Fruit fly (Drosophila melanogaster) ovary, adult (tissue): ENCODE data around the gene CG14042.

Experiments used
- CG17801 ChIP-seq: fragments of 200-800 bp; optimal IDR thresholded peaks from 2 replicates; lab custom pipeline; 2019; ENCODE audit warnings: missing biosample characterization, mild to moderate bottlenecking, missing genetic modification characterization, moderate library complexity; ENCODE audit not compliant: partially characterized antibody

The CG14042 gene

dm6 chr2L:5058094-5058493 is 20.6 kb downstream of the CG14042 start, which contains the start of gene Nepl3:
Gene Nepl3, minus strand, starts transcription at chr2L:5058248.
- no peak for TF ChIP-seq CG17801 (GFP tag; lab: Kevin White, UChicago)

- TF ChIP-seq CG17801 (GFP tag; lab: Kevin White, UChicago) = peak; percentile 61
Observed at dm6 chr2L:5059645-5060254, 22.2 kb downstream of the CG14042 start, which contains the start of gene Rpn11. Gene Rpn11, minus strand, starts transcription at chr2L:5059790.

dm6 chr2L:5060515-5060914 is 23.0 kb downstream of the CG14042 start, which contains the start of gene qtc:
Gene qtc, plus strand, starts transcription at chr2L:5060815.
- no peak for TF ChIP-seq CG17801 (GFP tag; lab: Kevin White, UChicago)

- no peak for TF ChIP-seq CG17801 (GFP tag; lab: Kevin White, UChicago)
Observed at dm6 chr2L:5060952-5061478, 23.5 kb downstream of the CG14042 start.

- no peak for TF ChIP-seq CG17801 (GFP tag; lab: Kevin White, UChicago)
Observed at dm6 chr2L:5062799-5063404, 25.4 kb downstream of the CG14042 start.

- TF ChIP-seq CG17801 (GFP tag; lab: Kevin White, UChicago) = no peak
Observed at dm6 chr2L:5063936-5064335, 26.4 kb downstream of the CG14042 start.

- TF ChIP-seq CG17801 (GFP tag; lab: Kevin White, UChicago) = peak; percentile 80
Observed at dm6 chr2L:5070797-5071579, 33.5 kb downstream of the CG14042 start, which contains the start of gene RpL37A. Gene RpL37A, plus strand, starts transcription at chr2L:5070957.

dm6 chr2L:5072357-5072756 is 34.8 kb downstream of the CG14042 start:
- no peak for TF ChIP-seq CG17801 (GFP tag; lab: Kevin White, UChicago)

- TF ChIP-seq CG17801 (GFP tag; lab: Kevin White, UChicago) = no peak
Observed at dm6 chr2L:5079200-5079599, 41.7 kb downstream of the CG14042 start.

dm6 chr2L:5080225-5080867 is 42.8 kb downstream of the CG14042 start:
- no peak for TF ChIP-seq CG17801 (GFP tag; lab: Kevin White, UChicago)

dm6 chr2L:5084586-5085257 is 47.2 kb downstream of the CG14042 start:
- TF ChIP-seq CG17801 (GFP tag; lab: Kevin White, UChicago) = no peak

dm6 chr2L:5085561-5085960 is 48.1 kb downstream of the CG14042 start:
- peak; percentile 44 for TF ChIP-seq CG17801 (GFP tag; lab: Kevin White, UChicago)

- TF ChIP-seq CG17801 (GFP tag; lab: Kevin White, UChicago) = peak; percentile 86
Observed at dm6 chr2L:5086905-5087522, 49.5 kb downstream of the CG14042 start.
